Worm (Caenorhabditis elegans) whole organism, L4 larva: ENCODE results near the gene srw-85.

Source experiments
- T20F7.1 ChIP-seq: fragments of 200-800 bp; sonication (Bioruptor generic); optimal IDR thresholded peaks from 2 replicates; lab custom pipeline; 2018; ENCODE audit warnings: mild to moderate bottlenecking, missing genetic modification characterization, missing compliant biosample characterization
- dve-1 ChIP-seq: sonication (generic microtip); optimal IDR thresholded peaks from 2 replicates; lab custom pipeline; 2017; ENCODE audit warnings: antibody characterized with exemption, mild to moderate bottlenecking, missing genetic modification characterization, missing compliant biosample characterization; ENCODE audit not compliant: insufficient read depth
- skn-1 ChIP-seq: fragments of 150-350 bp; optimal IDR thresholded peaks from 2 replicates; lab custom pipeline; 2014; ENCODE audit warnings: missing biosample characterization, missing genetic modification characterization

- TF ChIP-seq dve-1 (no peak), skn-1 (tag; lab: Kevin White, UChicago) (no peak), T20F7.1 (no peak)
Observed at ce11 chrV:19380968-19381367, 50.0 kb downstream of the srw-85 start, which contains the start of gene srw-84.
